Worm (Caenorhabditis elegans): ENCODE results near the gene cpg-20.

ce11 chrIV:6054833-6055232 lies 21.2 kb downstream of the cpg-20 start:
- TF ChIP-seq sea-1 (GFP tag; conservative IDR thresholded peaks at IDR 0.05) (no peak), hmbx-1 (tag; optimal IDR thresholded peaks at IDR 0.05) (no peak), ets-7 (tag; optimal IDR thresholded peaks at IDR 0.05) (no peak), scrt-1 (GFP tag; IDR thresholded peaks at IDR 0.05) (no peak)
